Worm (Caenorhabditis elegans): Measurements from ENCODE around the gene T02G5.15.
"Not testable (repeated sequence)": the region's sequence is repeated elsewhere in the genome, so short reads cannot be mapped to it uniquely, and the experiment has no call there.

T02G5.15 gene

DNA sequence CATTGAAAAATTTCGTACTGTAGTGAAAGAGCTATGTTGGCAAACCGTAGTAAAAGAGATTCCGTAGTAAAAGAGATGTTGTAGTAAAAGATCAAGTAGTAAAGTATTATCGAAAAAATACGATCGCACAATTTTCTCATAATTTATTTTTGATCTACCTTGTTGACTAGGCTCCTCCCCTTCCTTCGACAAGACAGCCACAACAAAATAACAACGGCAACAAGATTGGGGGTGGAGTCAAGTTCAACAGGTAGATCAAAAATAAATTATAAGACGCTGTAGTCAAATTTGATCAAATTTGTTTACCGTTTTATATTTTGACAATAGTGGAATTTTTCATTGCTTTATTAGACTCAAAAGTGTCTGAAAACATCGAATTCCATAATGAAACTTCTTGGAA is 4.2 kb downstream of the T02G5.15 start:
- TF ChIP-seq unc-62 (GFP tag; optimal IDR thresholded peaks at IDR 0.05 in 1 of 2) = peak in 1 of 2 experiments; percentile 67
- not testable (repeated sequence) for TF ChIP-seq unc-62 (tag; optimal IDR thresholded peaks at IDR 0.05)

ce11 chrII:7090085-7090484 is 6.0 kb downstream of the T02G5.15 start:
- TF ChIP-seq hlh-30 (tag; optimal IDR thresholded peaks at IDR 0.05; ENCODE audit: insufficient read depth) = peak; percentile 37
- TF ChIP-seq nhr-237 (tag; optimal IDR thresholded peaks at IDR 0.05) = no peak

DNA sequence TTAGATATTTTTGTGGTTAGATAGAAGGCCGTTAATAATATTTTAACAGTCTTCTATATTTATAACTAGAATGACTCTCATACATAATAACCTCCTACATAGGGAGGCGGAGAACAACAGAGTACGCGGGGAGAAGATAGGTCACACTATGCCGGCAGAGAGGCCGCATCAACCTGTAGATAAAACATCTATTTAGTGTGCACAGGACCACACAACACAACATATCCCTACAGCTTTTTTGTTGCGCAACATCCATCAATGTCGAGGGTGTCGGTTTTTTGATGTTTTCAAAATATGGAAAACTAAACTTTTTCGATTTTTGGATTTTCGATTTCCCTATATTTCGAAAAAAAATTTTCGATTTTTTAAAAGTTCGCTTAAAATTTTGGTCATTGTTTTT is 6.7 kb downstream of the T02G5.15 start:
- TF ChIP-seq snpc-1.2 (GFP tag; IDR thresholded peaks at IDR 0.05) (no peak), zip-11 (GFP tag; IDR thresholded peaks at IDR 0.05) (no peak), hlh-30 (tag; optimal IDR thresholded peaks at IDR 0.05; ENCODE audit: insufficient read depth) (no peak), spr-3 (GFP tag; optimal IDR thresholded peaks at IDR 0.05) (no peak), vab-7 (GFP tag; IDR thresholded peaks at IDR 0.05) (no peak), mep-1 (tag; optimal IDR thresholded peaks at IDR 0.05) (no peak), mdl-1 (tag; optimal IDR thresholded peaks at IDR 0.05) (no peak), aly-2 (tag; optimal IDR thresholded peaks at IDR 0.05) (no peak), F44E2.7 (GFP tag; IDR thresholded peaks at IDR 0.05) (no peak), pha-4 (GFP tag; IDR thresholded peaks at IDR 0.05) (no peak), pha-4 (tag; optimal IDR thresholded peaks at IDR 0.05) (no peak), ceh-32 (tag; optimal IDR thresholded peaks at IDR 0.05; ENCODE audit: poor library complexity) (no peak), hlh-11 (tag; optimal IDR thresholded peaks at IDR 0.05) (no peak)

- TF ChIP-seq nhr-111 (GFP tag; optimal IDR thresholded peaks at IDR 0.05) (no peak), nhr-237 (tag; optimal IDR thresholded peaks at IDR 0.05) (no peak), Y48G9A.11 (GFP tag; IDR thresholded peaks at IDR 0.05) (no peak)
Observed at ce11 chrII:7093339-7093821, 9.3 kb downstream of the T02G5.15 start, which contains the start of gene T02G5.3. Gene T02G5.3 (plus strand): TSS chrII:7093389.

DNA sequence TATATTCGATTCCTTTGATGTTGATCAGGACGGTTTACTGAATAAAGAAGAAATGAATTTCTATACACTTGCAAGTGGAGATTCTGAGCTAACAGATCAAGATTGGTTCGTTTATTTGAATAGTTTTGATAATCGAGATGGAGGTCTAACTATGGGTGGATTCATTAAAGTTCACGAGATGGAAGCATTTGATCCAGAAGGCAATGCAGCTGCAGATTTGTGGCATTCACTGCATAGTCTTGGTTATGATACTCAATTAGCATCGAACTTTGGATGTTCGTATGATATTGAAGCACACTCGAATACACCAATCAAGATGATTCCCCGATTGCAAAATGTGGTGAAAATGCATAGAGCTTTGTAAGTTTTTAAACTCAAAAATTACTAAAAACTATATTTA is 11.8 kb downstream of the T02G5.15 start:
- TF ChIP-seq egl-27 (tag; optimal IDR thresholded peaks at IDR 0.05) (no peak), tra-1 (GFP tag; IDR thresholded peaks at IDR 0.05) (no peak), daf-19 (GFP tag; conservative IDR thresholded peaks at IDR 0.05) (no peak), madf-9 (GFP tag; conservative IDR thresholded peaks at IDR 0.05) (no peak), mdt-29 (GFP tag; IDR thresholded peaks at IDR 0.05) (no peak), Y48G9A.11 (GFP tag; IDR thresholded peaks at IDR 0.05) (no peak), ama-1 (optimal IDR thresholded peaks at IDR 0.05) (no peak), nhr-102 (tag; optimal IDR thresholded peaks at IDR 0.05) (no peak)

- no peak for TF ChIP-seq skn-1 (tag; optimal IDR thresholded peaks at IDR 0.05)
- TF ChIP-seq spr-1 (tag; optimal IDR thresholded peaks at IDR 0.05) = no peak
- TF ChIP-seq unc-39 (tag; optimal IDR thresholded peaks at IDR 0.05) = no peak
- no peak for TF ChIP-seq ceh-82 (tag; optimal IDR thresholded peaks at IDR 0.05)
- no peak for TF ChIP-seq hlh-30 (tag; optimal IDR thresholded peaks at IDR 0.05; ENCODE audit: insufficient read depth)
- no peak for TF ChIP-seq ceh-20 (GFP tag; IDR thresholded peaks at IDR 0.05)
- no peak for TF ChIP-seq mdt-29 (GFP tag; IDR thresholded peaks at IDR 0.05)
- no peak for TF ChIP-seq ztf-11 (tag; optimal IDR thresholded peaks at IDR 0.05)
Observed at ce11 chrII:7098578-7098977, 14.5 kb downstream of the T02G5.15 start, which contains the start of gene mct-5. Gene mct-5 (minus strand): TSS chrII:7098593.

ce11 chrII:7099231-7099630 is 15.1 kb downstream of the T02G5.15 start:
- TF ChIP-seq pha-4 (GFP tag; IDR thresholded peaks at IDR 0.05) = no peak
- TF ChIP-seq pha-4 (tag; optimal IDR thresholded peaks at IDR 0.05) = no peak
- 0 out of 4 replicates have a peak, but pooled peaks of 1 of the 2 experiments have one; percentile 3 for TF ChIP-seq madf-5 (GFP tag; IDR thresholded peaks at IDR 0.05)
- peak in 1 of 2 experiments; percentile 31 for TF ChIP-seq hif-1 (tag; optimal IDR thresholded peaks at IDR 0.05)
- no peak for TF ChIP-seq lir-3 (tag; optimal IDR thresholded peaks at IDR 0.05)
- peak; percentile 63 for TF ChIP-seq ama-1 (optimal IDR thresholded peaks at IDR 0.05)
- peak in 1 of 2 experiments; percentile 10 for TF ChIP-seq lsy-2 (tag; optimal IDR thresholded peaks at IDR 0.05)
- TF ChIP-seq zfp-3 (GFP tag; conservative IDR thresholded peaks at IDR 0.05) = peak; percentile 74; the same call in 1 of the 2 replicates
- TF ChIP-seq unc-62 (GFP tag; optimal IDR thresholded peaks at IDR 0.05 in 1 of 2) = peak in 1 of 2 experiments; percentile 96
- TF ChIP-seq unc-62 (tag; optimal IDR thresholded peaks at IDR 0.05) = no peak
- peak; percentile 38 for TF ChIP-seq T20F7.1 (GFP tag; optimal IDR thresholded peaks at IDR 0.05)
